Worm (Caenorhabditis elegans): Measurements from ENCODE around the gene F13A7.7.

Gene F13A7.7

DNA sequence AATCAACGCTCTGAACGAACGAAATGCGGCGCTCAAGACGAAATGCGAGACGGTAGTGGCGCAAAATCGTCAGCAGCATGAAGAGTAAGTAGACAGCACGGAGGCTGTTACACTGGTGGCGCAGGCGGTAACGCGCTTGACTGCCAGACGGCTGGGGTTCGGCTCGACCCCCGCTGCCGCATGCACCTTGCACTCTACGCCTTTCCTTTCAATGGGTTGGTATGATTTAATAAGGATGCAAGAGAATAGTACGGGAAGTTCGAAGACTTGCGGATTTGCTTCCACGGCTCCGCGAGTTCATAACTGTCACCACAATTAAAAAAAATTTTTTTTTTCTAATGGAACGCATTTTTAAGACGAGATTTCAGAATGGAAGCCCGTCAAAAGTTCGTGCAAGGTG is 13.6 kb downstream of the F13A7.7 start (continued):
- no peak for TF ChIP-seq pqm-1 (tag; optimal IDR thresholded peaks at IDR 0.05)
- no peak for TF ChIP-seq mef-2 (tag; optimal IDR thresholded peaks at IDR 0.05)
- TF ChIP-seq aly-2 (tag; optimal IDR thresholded peaks at IDR 0.05): peak; percentile 22
- TF ChIP-seq fos-1 (tag; optimal IDR thresholded peaks at IDR 0.05): peak; percentile 20
- TF ChIP-seq nhr-71 (tag; optimal IDR thresholded peaks at IDR 0.05): peak; percentile 82
- TF ChIP-seq C16A3.4 (tag; optimal IDR thresholded peaks at IDR 0.05): peak; percentile 74
- TF ChIP-seq xbp-1 (tag; optimal IDR thresholded peaks at IDR 0.05): peak; percentile 47
- no peak for TF ChIP-seq mab-9 (GFP tag; IDR thresholded peaks at IDR 0.05)
- no peak for TF ChIP-seq tlp-1 (tag; optimal IDR thresholded peaks at IDR 0.05)
- no peak for TF ChIP-seq lir-3 (tag; optimal IDR thresholded peaks at IDR 0.05; ENCODE audit: poor library complexity)
- peak; percentile 49 for TF ChIP-seq nhr-85 (tag)
- peak in 1 of 2 experiments; percentile 63 for TF ChIP-seq mdl-1 (tag; optimal IDR thresholded peaks at IDR 0.05)
- TF ChIP-seq blmp-1 (tag; optimal IDR thresholded peaks at IDR 0.05): peak; percentile 3
- TF ChIP-seq unc-62 (GFP tag; optimal IDR thresholded peaks at IDR 0.05): no peak
- no peak for TF ChIP-seq efl-3 (GFP tag; optimal IDR thresholded peaks at IDR 0.05)
- TF ChIP-seq jun-1 (tag; optimal IDR thresholded peaks at IDR 0.05): peak; percentile 10
- peak; percentile 62 for TF ChIP-seq snpc-4 (tag; optimal IDR thresholded peaks at IDR 0.05)
- no peak for TF ChIP-seq vab-15 (tag; optimal IDR thresholded peaks at IDR 0.05)
- no peak for TF ChIP-seq nhr-237 (tag; optimal IDR thresholded peaks at IDR 0.05)
- TF ChIP-seq C04F5.9 (tag; optimal IDR thresholded peaks at IDR 0.05): peak; percentile 20
- TF ChIP-seq dpl-1 (GFP tag; optimal IDR thresholded peaks at IDR 0.05): peak; percentile 18 to 55 (median 47)
- TF ChIP-seq irx-1 (tag; optimal IDR thresholded peaks at IDR 0.05): peak; percentile 65
- no peak for TF ChIP-seq fkh-10 (GFP tag; optimal IDR thresholded peaks at IDR 0.05)
- no peak for TF ChIP-seq unc-98 (GFP tag; IDR thresholded peaks at IDR 0.05)
- no peak for TF ChIP-seq pax-3 (tag; optimal IDR thresholded peaks at IDR 0.05)
- peak; percentile 17 for TF ChIP-seq fkh-8 (tag; optimal IDR thresholded peaks at IDR 0.05)
- peak; percentile 59 to 76 (median 61) for TF ChIP-seq ceh-82 (tag; optimal IDR thresholded peaks at IDR 0.05)
- peak; percentile 42 for TF ChIP-seq egl-13 (tag; optimal IDR thresholded peaks at IDR 0.05)
- no peak for TF ChIP-seq lin-15B (tag; optimal IDR thresholded peaks at IDR 0.05)
- TF ChIP-seq lin-39 (tag; optimal IDR thresholded peaks at IDR 0.05): peak; percentile 12
- no peak for TF ChIP-seq ceh-88 (GFP tag; IDR thresholded peaks at IDR 0.05)
- no peak for TF ChIP-seq Y116A8C.19 (tag; optimal IDR thresholded peaks at IDR 0.05; ENCODE audit: borderline replicate concordance)
- no peak for TF ChIP-seq sox-4 (tag; optimal IDR thresholded peaks at IDR 0.05)
- TF ChIP-seq grh-1 (GFP tag; IDR thresholded peaks at IDR 0.05): 0 out of 2 replicates have a peak, but pooled peaks have one; percentile 40
- TF ChIP-seq tbx-2 (tag; optimal IDR thresholded peaks at IDR 0.05): peak; percentile 74
- TF ChIP-seq swsn-7 (tag; optimal IDR thresholded peaks at IDR 0.05): peak; percentile 76
- no peak for TF ChIP-seq ceh-63 (GFP tag; optimal IDR thresholded peaks at IDR 0.05)
- TF ChIP-seq dsc-1 (tag; optimal IDR thresholded peaks at IDR 0.05): peak; percentile 70
- no peak for TF ChIP-seq ceh-90 (tag; optimal IDR thresholded peaks at IDR 0.05)
- no peak for TF ChIP-seq nhr-11 (tag; optimal IDR thresholded peaks at IDR 0.05)
- TF ChIP-seq unc-86 (tag; optimal IDR thresholded peaks at IDR 0.05): no peak
- TF ChIP-seq F16B12.6 (tag; optimal IDR thresholded peaks at IDR 0.05): peak; percentile 7
- TF ChIP-seq lin-35 (GFP tag; optimal IDR thresholded peaks at IDR 0.05): peak; percentile 61 to 86
- TF ChIP-seq ama-1 (optimal IDR thresholded peaks at IDR 0.05): no peak
- TF ChIP-seq alr-1 (tag; optimal IDR thresholded peaks at IDR 0.05; ENCODE audit: borderline replicate concordance): no peak
- TF ChIP-seq lin-14 (GFP tag; optimal IDR thresholded peaks at IDR 0.05): no peak
- peak in 1 of 2 experiments; percentile 50 for TF ChIP-seq ztf-11 (tag; optimal IDR thresholded peaks at IDR 0.05)
- TF ChIP-seq unc-30 (tag; optimal IDR thresholded peaks at IDR 0.05): no peak
- TF ChIP-seq hlh-4 (tag; optimal IDR thresholded peaks at IDR 0.05): no peak
- TF ChIP-seq nhr-77 (tag; optimal IDR thresholded peaks at IDR 0.05): peak; percentile 37
- no peak for TF ChIP-seq C34B4.2 (tag; optimal IDR thresholded peaks at IDR 0.05)
- TF ChIP-seq hlh-17 (GFP tag; optimal IDR thresholded peaks at IDR 0.05; ENCODE audit: borderline replicate concordance): no peak
- peak; percentile 18 for TF ChIP-seq sup-37 (GFP tag; optimal IDR thresholded peaks at IDR 0.05)
- peak; percentile 75 for TF ChIP-seq nhr-19 (GFP tag; conservative IDR thresholded peaks at IDR 0.05)
